Fruit fly (Drosophila melanogaster): Measurements from ENCODE around the gene CG13004.

Gene CG13004

DNA sequence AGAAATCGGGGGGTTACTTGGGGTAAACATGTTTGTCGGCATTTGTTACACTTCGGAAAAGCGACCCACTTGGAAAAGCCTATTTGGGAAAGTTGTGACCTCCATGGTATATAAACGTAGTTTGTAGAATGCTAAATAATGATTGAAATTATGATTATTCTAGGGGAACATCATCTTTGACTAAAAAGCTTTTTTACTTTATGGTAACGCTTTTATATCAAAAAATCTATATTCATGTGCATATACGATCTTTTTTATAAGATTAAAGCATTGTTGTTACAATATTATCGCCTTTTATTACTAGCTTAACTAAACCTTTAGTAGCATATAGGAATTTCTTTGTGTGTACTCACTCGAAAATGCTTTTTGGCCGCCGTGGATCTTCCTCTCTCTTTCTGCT, 1.1 kb downstream of the CG13004 start (continued):
- peak; percentile 75 for TF ChIP-seq CG7839 (tag; optimal IDR thresholded peaks at IDR 0.05)
- no peak for TF ChIP-seq sc (optimal IDR thresholded peaks at IDR 0.05)
- TF ChIP-seq sc (GFP tag; optimal IDR thresholded peaks at IDR 0.05) = peak; percentile 10
- no peak for TF ChIP-seq Adf1 (GFP tag; IDR thresholded peaks at IDR 0.05)
- no peak for TF ChIP-seq CG16779 (GFP tag; IDR thresholded peaks at IDR 0.05)
- no peak for TF ChIP-seq chm (GFP tag; IDR thresholded peaks at IDR 0.05)
- no peak for TF ChIP-seq Camta (GFP tag; optimal IDR thresholded peaks at IDR 0.05)
- no peak for TF ChIP-seq GATAe (GFP tag; conservative IDR thresholded peaks at IDR 0.05)
- TF ChIP-seq CG4820 (GFP tag; optimal IDR thresholded peaks at IDR 0.05) = peak; percentile 17
- TF ChIP-seq CG12391 (tag; optimal IDR thresholded peaks at IDR 0.05) = peak; percentile 55

DNA sequence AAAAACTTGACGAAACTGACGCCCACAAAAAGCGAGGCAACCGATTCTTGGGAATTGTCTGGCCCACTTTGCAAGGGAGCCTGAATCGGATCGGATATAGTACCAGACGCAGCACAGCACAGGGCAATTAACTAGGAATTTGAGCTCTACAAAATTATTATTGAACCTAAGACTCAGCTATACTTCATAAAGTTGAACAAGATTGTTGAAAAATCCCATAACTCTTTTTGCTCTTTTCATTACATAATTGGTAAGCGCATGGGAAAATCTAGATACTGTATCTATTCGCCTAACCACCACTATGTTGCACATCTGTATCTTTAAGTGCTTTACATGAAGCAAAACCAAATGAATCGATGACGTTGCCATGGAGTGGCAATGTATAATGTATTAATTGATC, 2.2 kb downstream of the CG13004 start:
- 0 out of 2 replicates have a peak, but pooled peaks have one; percentile 41 for TF ChIP-seq CG32767 (GFP tag; IDR thresholded peaks at IDR 0.05)
- no peak for TF ChIP-seq Taf1 (GFP tag; IDR thresholded peaks at IDR 0.05)
- peak; percentile 82 for TF ChIP-seq CG13424 (tag; optimal IDR thresholded peaks at IDR 0.05)
- TF ChIP-seq H2.0 (GFP tag; IDR thresholded peaks at IDR 0.05) = peak; percentile 62
- peak; percentile 72 to 82 for TF ChIP-seq chif (GFP tag; optimal IDR thresholded peaks at IDR 0.05)
- peak; percentile 69 for TF ChIP-seq Mes4 (GFP tag; optimal IDR thresholded peaks at IDR 0.05)
- TF ChIP-seq Hmx (GFP tag; optimal IDR thresholded peaks at IDR 0.05) = no peak
- no peak for TF ChIP-seq trh (GFP tag; optimal IDR thresholded peaks at IDR 0.05)
- no peak for TF ChIP-seq CG2199 (GFP tag; IDR thresholded peaks at IDR 0.05)
- TF ChIP-seq CG12236 (GFP tag; optimal IDR thresholded peaks at IDR 0.05) = peak; percentile 51
- no peak for TF ChIP-seq CG16779 (GFP tag; IDR thresholded peaks at IDR 0.05)
- peak; percentile 66; the same call in 2 of the 3 replicates for TF ChIP-seq gce (GFP tag; IDR thresholded peaks at IDR 0.05)
- TF ChIP-seq tap (tag; optimal IDR thresholded peaks at IDR 0.05) = peak; percentile 76
- TF ChIP-seq chinmo (GFP tag; IDR thresholded peaks at IDR 0.05; ENCODE audit: partially characterized antibody) = no peak
- TF ChIP-seq CG17359 (tag; optimal IDR thresholded peaks at IDR 0.05) = peak; percentile 81
- no peak for TF ChIP-seq sug (tag; optimal IDR thresholded peaks at IDR 0.05)
- TF ChIP-seq Myb (GFP tag; optimal IDR thresholded peaks at IDR 0.05) = peak; percentile 48
- peak; percentile 66 for TF ChIP-seq CG14710 (tag; optimal IDR thresholded peaks at IDR 0.05)
- peak; percentile 79 for TF ChIP-seq fd96Cb (tag; optimal IDR thresholded peaks at IDR 0.05)
- peak; percentile 83 for TF ChIP-seq Ptx1 (GFP tag; IDR thresholded peaks at IDR 0.05)
- peak; percentile 66 for TF ChIP-seq sisA (GFP tag; IDR thresholded peaks at IDR 0.05)
- TF ChIP-seq dan (GFP tag; IDR thresholded peaks at IDR 0.05) = no peak
- TF ChIP-seq tgo (GFP tag; IDR thresholded peaks at IDR 0.05) = peak; percentile 72; the same call in 2 of the 3 replicates
- TF ChIP-seq CG1233 (GFP tag; optimal IDR thresholded peaks at IDR 0.05) = peak; percentile 50
- peak; percentile 65 for TF ChIP-seq salm (tag; optimal IDR thresholded peaks at IDR 0.05)
- TF ChIP-seq CG11695 (GFP tag; IDR thresholded peaks at IDR 0.05) = peak; percentile 61; the same call in 2 of the 3 replicates
- TF ChIP-seq sd (tag; optimal IDR thresholded peaks at IDR 0.05) = no peak
- TF ChIP-seq CG15696 (tag; optimal IDR thresholded peaks at IDR 0.05) = no peak
- no peak for TF ChIP-seq tll (GFP tag; optimal IDR thresholded peaks at IDR 0.05)
- peak; percentile 22 for TF ChIP-seq HLH54F (GFP tag; optimal IDR thresholded peaks at IDR 0.05)
- TF ChIP-seq Ravus (GFP tag; IDR thresholded peaks at IDR 0.05) = no peak
- no peak for TF ChIP-seq zf30C (GFP tag; optimal IDR thresholded peaks at IDR 0.05)
- peak; percentile 61 for TF ChIP-seq ems (GFP tag; optimal IDR thresholded peaks at IDR 0.05)
- peak; percentile 65 for TF ChIP-seq CG4707 (GFP tag; optimal IDR thresholded peaks at IDR 0.05)
- peak; percentile 71 for TF ChIP-seq CG32772 (GFP tag; IDR thresholded peaks at IDR 0.05)
- TF ChIP-seq tio (GFP tag; optimal IDR thresholded peaks at IDR 0.05) = peak; percentile 59
- TF ChIP-seq Six4 (GFP tag; optimal IDR thresholded peaks at IDR 0.05) = peak; percentile 57
- TF ChIP-seq CG12659 (GFP tag; optimal IDR thresholded peaks at IDR 0.05) = peak; percentile 62
- TF ChIP-seq D (optimal IDR thresholded peaks at IDR 0.05) = no peak
- peak; percentile 82 for TF ChIP-seq D (GFP tag; optimal IDR thresholded peaks at IDR 0.05)
- peak; percentile 40 for TF ChIP-seq disco-r (GFP tag; optimal IDR thresholded peaks at IDR 0.05)
- TF ChIP-seq CG17829 (tag; optimal IDR thresholded peaks at IDR 0.05) = peak; percentile 78

Measured in whole organism, embryonic.